Worm (Caenorhabditis elegans): Measurements from ENCODE around the gene F44A6.4.

The F44A6.4 gene

DNA sequence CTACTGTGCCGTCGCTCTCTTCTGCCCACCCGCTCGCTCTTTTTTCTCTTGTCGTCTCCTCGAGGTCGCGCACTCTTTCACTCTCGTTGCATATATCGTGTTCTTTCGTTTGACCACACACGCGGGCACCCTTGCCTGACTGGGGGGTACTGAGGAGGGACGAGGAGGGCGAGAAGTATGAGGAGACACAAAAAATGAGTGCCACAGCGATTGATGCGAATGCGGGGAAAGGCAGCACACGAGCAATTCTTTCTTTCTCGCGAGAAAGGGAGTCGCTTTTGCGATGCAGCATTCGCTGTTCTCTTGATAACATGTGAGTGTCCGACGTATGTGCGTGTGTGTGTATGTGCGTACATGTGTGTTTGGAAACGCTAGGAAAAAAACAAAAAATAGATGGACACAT is 26.8 kb downstream of the F44A6.4 start (continued):
- TF ChIP-seq egl-18 (GFP tag; IDR thresholded peaks at IDR 0.05): no peak
- TF ChIP-seq hlh-26 (GFP tag; conservative IDR thresholded peaks at IDR 0.05): no peak
- TF ChIP-seq him-1 (tag; optimal IDR thresholded peaks at IDR 0.05): no peak
- no peak for TF ChIP-seq ccch-3 (GFP tag; optimal IDR thresholded peaks at IDR 0.05)
- no peak for TF ChIP-seq rpc-1 (optimal IDR thresholded peaks at IDR 0.05)
- no peak for TF ChIP-seq rpc-1 (tag; optimal IDR thresholded peaks at IDR 0.05)
- no peak for TF ChIP-seq ceh-79 (tag; optimal IDR thresholded peaks at IDR 0.05)
- TF ChIP-seq nfyb-1 (GFP tag; IDR thresholded peaks at IDR 0.05): 0 out of 2 replicates have a peak, but pooled peaks have one; percentile 48
- TF ChIP-seq ztf-3 (GFP tag; optimal IDR thresholded peaks at IDR 0.05): no peak
- peak; percentile 75 for TF ChIP-seq ceh-27 (GFP tag; optimal IDR thresholded peaks at IDR 0.05)
- peak; percentile 14 for TF ChIP-seq lin-54 (GFP tag; optimal IDR thresholded peaks at IDR 0.05)
- TF ChIP-seq C17E4.6 (GFP tag; IDR thresholded peaks at IDR 0.05): no peak
- TF ChIP-seq nhr-27 (tag; optimal IDR thresholded peaks at IDR 0.05): no peak
- no peak for TF ChIP-seq unc-62 (GFP tag; optimal IDR thresholded peaks at IDR 0.05)
- no peak for TF ChIP-seq dpff-1 (tag; optimal IDR thresholded peaks at IDR 0.05)
- TF ChIP-seq egl-44 (GFP tag; IDR thresholded peaks at IDR 0.05): no peak
- TF ChIP-seq somi-1 (GFP tag; optimal IDR thresholded peaks at IDR 0.05): peak; percentile 34
- no peak for TF ChIP-seq lir-1 (GFP tag; conservative IDR thresholded peaks at IDR 0.05)
- no peak for TF ChIP-seq hrde-1 (tag; optimal IDR thresholded peaks at IDR 0.05; ENCODE audit: borderline replicate concordance)
- peak; percentile 88 for TF ChIP-seq K12H6.12 (tag; optimal IDR thresholded peaks at IDR 0.05)
- no peak for TF ChIP-seq madf-3 (GFP tag; IDR thresholded peaks at IDR 0.05)
- TF ChIP-seq dox-1 (GFP tag; IDR thresholded peaks at IDR 0.05): peak; percentile 75; the same call in 1 of the 2 replicates
- TF ChIP-seq ztf-22 (GFP tag; optimal IDR thresholded peaks at IDR 0.05): no peak
- TF ChIP-seq Y53G8AR.9 (GFP tag; conservative IDR thresholded peaks at IDR 0.05): no peak
- no peak for TF ChIP-seq nfya-2 (GFP tag; IDR thresholded peaks at IDR 0.05)
- no peak for TF ChIP-seq Y95B8A.8 (GFP tag; IDR thresholded peaks at IDR 0.05)
- TF ChIP-seq attf-5 (GFP tag; optimal IDR thresholded peaks at IDR 0.05): peak; percentile 59
- no peak for TF ChIP-seq tbx-9 (tag; optimal IDR thresholded peaks at IDR 0.05; ENCODE audit: borderline replicate concordance)
- TF ChIP-seq ceh-91 (GFP tag; IDR thresholded peaks at IDR 0.05): no peak
- no peak for TF ChIP-seq dpl-1 (GFP tag; optimal IDR thresholded peaks at IDR 0.05)
- TF ChIP-seq mcd-1 (GFP tag; IDR thresholded peaks at IDR 0.05): peak; percentile 63
- no peak for TF ChIP-seq xnd-1 (tag; optimal IDR thresholded peaks at IDR 0.05)
- TF ChIP-seq B0336.3 (GFP tag; IDR thresholded peaks at IDR 0.05): no peak; the same call in 1 of the 2 replicates
- no peak for TF ChIP-seq hmg-20 (GFP tag; IDR thresholded peaks at IDR 0.05)
- TF ChIP-seq ztf-25 (GFP tag; IDR thresholded peaks at IDR 0.05): no peak
- TF ChIP-seq F33H1.4 (GFP tag; IDR thresholded peaks at IDR 0.05): no peak
- no peak for TF ChIP-seq F52B5.7 (tag; optimal IDR thresholded peaks at IDR 0.05)
- TF ChIP-seq let-526 (GFP tag; IDR thresholded peaks at IDR 0.05): peak; percentile 49; the same call in 1 of the 2 replicates
- no peak for TF ChIP-seq bed-2 (GFP tag; IDR thresholded peaks at IDR 0.05)
- no peak for TF ChIP-seq snpc-3.4 (tag; optimal IDR thresholded peaks at IDR 0.05)
- peak; percentile 15 for TF ChIP-seq T07F8.4 (tag; optimal IDR thresholded peaks at IDR 0.05)
- no peak for TF ChIP-seq F57C9.4 (tag; optimal IDR thresholded peaks at IDR 0.05)
- TF ChIP-seq snpc-1.1 (tag; optimal IDR thresholded peaks at IDR 0.05; ENCODE audit: insufficient read depth): no peak
- 0 out of 2 replicates have a peak, but pooled peaks have one; percentile 13 for TF ChIP-seq ekl-4 (GFP tag; IDR thresholded peaks at IDR 0.05)
- TF ChIP-seq ceh-100 (GFP tag; IDR thresholded peaks at IDR 0.05): no peak
- no peak for TF ChIP-seq D2030.7 (GFP tag; IDR thresholded peaks at IDR 0.05)
- TF ChIP-seq madf-8 (GFP tag; conservative IDR thresholded peaks at IDR 0.05): no peak
- no peak for TF ChIP-seq die-1 (tag; optimal IDR thresholded peaks at IDR 0.05)
- no peak for TF ChIP-seq B0261.1 (tag; optimal IDR thresholded peaks at IDR 0.05)
- no peak for TF ChIP-seq F10E7.11 (tag; optimal IDR thresholded peaks at IDR 0.05)
